Worm (Caenorhabditis elegans) whole organism, L4 larva: ENCODE data around the gene igcm-1.

Source experiments
- egl-27 ChIP-seq: sonication (generic microtip); optimal IDR thresholded peaks from 3 replicates; lab custom pipeline; 2017; ENCODE audit warnings: missing biosample characterization, missing genetic modification reagents, missing genetic modification characterization
- fkh-10 ChIP-seq: fragments of 150-350 bp; optimal IDR thresholded peaks from 2 replicates; lab custom pipeline; 2014; ENCODE audit warnings: missing biosample characterization, missing genetic modification reagents, missing genetic modification characterization
- zag-1 ChIP-seq: fragments of 150-350 bp; optimal IDR thresholded peaks from 2 replicates; lab custom pipeline; 2014; ENCODE audit warnings: missing biosample characterization, missing genetic modification characterization

DNA sequence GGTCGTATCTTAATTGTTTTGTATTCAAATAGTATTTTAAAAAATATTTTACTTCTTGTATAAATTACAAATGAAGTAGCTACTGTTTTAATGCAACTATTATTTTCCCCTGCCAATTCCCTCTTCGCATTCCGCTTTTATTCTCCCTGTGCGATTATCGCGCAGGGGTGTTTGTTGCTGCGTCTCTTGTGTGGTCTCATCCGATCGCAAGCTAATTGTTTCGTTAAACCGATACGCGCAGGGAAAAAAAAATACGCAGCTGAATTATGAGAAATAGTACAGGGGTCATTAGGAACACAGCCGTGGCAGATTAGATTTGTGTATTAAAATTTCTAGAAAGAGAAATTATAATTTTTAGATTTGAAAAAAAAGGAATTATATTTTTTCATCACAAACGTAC, 44.8 kb downstream of the igcm-1 start:
- TF ChIP-seq zag-1 (tag; lab: Kevin White, UChicago): peak; percentile 92
- peak; percentile 99 for TF ChIP-seq fkh-10 (GFP tag; lab: Kevin White, UChicago)
- TF ChIP-seq egl-27: peak; percentile 98
